Worm (Caenorhabditis elegans): ENCODE data around the gene T06F4.1.

- TF ChIP-seq klf-2 (GFP tag; conservative IDR thresholded peaks at IDR 0.05) (no peak), ztf-23 (GFP tag; IDR thresholded peaks at IDR 0.05) (no peak), med-1 (GFP tag; optimal IDR thresholded peaks at IDR 0.05; ENCODE audit: insufficient read depth) (no peak)
Measured at ce11 chrX:4061968-4062367, 17.2 kb downstream of the T06F4.1 start.

Data from whole organism, midembryonic.